Worm (Caenorhabditis elegans) whole organism, late embryonic: ENCODE measurements around the gene nhr-31.

Experiments
- K02D7.2 ChIP-seq: sonication (generic microtip); optimal IDR thresholded peaks from 2 replicates; lab custom pipeline; 2017; ENCODE audit warnings: mild to moderate bottlenecking, missing genetic modification characterization, missing compliant biosample characterization
- K09A11.1 ChIP-seq: sonication (generic microtip); optimal IDR thresholded peaks from 2 replicates; lab custom pipeline; 2017; ENCODE audit warnings: antibody characterized with exemption, mild to moderate bottlenecking, missing genetic modification characterization, missing compliant biosample characterization; ENCODE audit not compliant: insufficient read depth
- ama-1 ChIP-seq: fragments of 150-350 bp; optimal IDR thresholded peaks from 2 replicates; lab custom pipeline; 2014
- ceh-14 ChIP-seq: sonication (generic microtip); optimal IDR thresholded peaks from 2 replicates; lab custom pipeline; 2016; ENCODE audit warnings: missing genotype, missing genetic modification characterization, missing compliant biosample characterization
- ceh-18 ChIP-seq: sonication (generic microtip); optimal IDR thresholded peaks from 2 replicates; lab custom pipeline; 2016; ENCODE audit warnings: missing genetic modification characterization, missing compliant biosample characterization
- ceh-2 ChIP-seq: sonication (generic microtip); optimal IDR thresholded peaks from 2 replicates; lab custom pipeline; 2016; ENCODE audit warnings: missing genotype, missing genetic modification characterization, missing compliant biosample characterization
- ceh-22 ChIP-seq: sonication (generic microtip); optimal IDR thresholded peaks from 2 replicates; lab custom pipeline; 2017; ENCODE audit warnings: missing biosample characterization, missing genetic modification characterization
- ceh-24 ChIP-seq: sonication (generic microtip); optimal IDR thresholded peaks from 2 replicates; lab custom pipeline; 2016; ENCODE audit warnings: mild to moderate bottlenecking, missing genetic modification characterization, missing compliant biosample characterization
- ceh-31 ChIP-seq: sonication (generic microtip); optimal IDR thresholded peaks from 2 replicates; lab custom pipeline; 2016; ENCODE audit warnings: missing genetic modification characterization, missing compliant biosample characterization
- ceh-34 ChIP-seq: sonication (generic microtip); optimal IDR thresholded peaks from 2 replicates; lab custom pipeline; 2016; ENCODE audit warnings: mild to moderate bottlenecking, missing genetic modification characterization, missing compliant biosample characterization
- ceh-45 ChIP-seq: fragments of 200-800 bp; sonication (Bioruptor generic); IDR thresholded peaks from 2 replicates; pipeline ENCODE4 v1.3.6; 2022; ENCODE audit warnings: missing genetic modification reagents, missing genetic modification characterization, missing compliant biosample characterization
- ceh-48 ChIP-seq: sonication (generic microtip); optimal IDR thresholded peaks from 2 replicates; lab custom pipeline; 2016; ENCODE audit warnings: missing genetic modification characterization, inconsistent platforms, missing compliant biosample characterization
- ceh-9 ChIP-seq: sonication (generic microtip); optimal IDR thresholded peaks from 2 replicates; lab custom pipeline; 2016; ENCODE audit warnings: mild to moderate bottlenecking, missing genetic modification characterization, inconsistent platforms, missing compliant biosample characterization
- elt-2 ChIP-seq: sonication (generic microtip); optimal IDR thresholded peaks from 2 replicates; lab custom pipeline; 2016; ENCODE audit warnings: missing genetic modification reagents, missing genetic modification characterization, missing compliant biosample characterization
- eyg-1 ChIP-seq: sonication (generic microtip); optimal IDR thresholded peaks from 2 replicates; lab custom pipeline; 2016; ENCODE audit warnings: missing genotype, missing genetic modification characterization, missing compliant biosample characterization
- fax-1 ChIP-seq: sonication (generic microtip); optimal IDR thresholded peaks from 2 replicates; lab custom pipeline; 2016; ENCODE audit warnings: missing genotype, missing genetic modification characterization, missing compliant biosample characterization
- fkh-10 ChIP-seq: fragments of 150-350 bp; optimal IDR thresholded peaks from 2 replicates; lab custom pipeline; 2014; ENCODE audit warnings: missing biosample characterization, missing genetic modification reagents, missing genetic modification characterization
- hlh-15 ChIP-seq: sonication (generic microtip); optimal IDR thresholded peaks from 2 replicates; lab custom pipeline; 2016; ENCODE audit warnings: missing genetic modification characterization, missing compliant biosample characterization
- hlh-30 ChIP-seq: sonication (generic microtip); optimal IDR thresholded peaks from 2 replicates; lab custom pipeline; 2017; ENCODE audit warnings: antibody characterized with exemption, missing genetic modification characterization, missing compliant biosample characterization; ENCODE audit not compliant: insufficient read depth
- lin-11 ChIP-seq: fragments of 200-800 bp; sonication (Bioruptor generic); optimal IDR thresholded peaks from 2 replicates; lab custom pipeline; 2018; ENCODE audit warnings: mild to moderate bottlenecking, missing genetic modification characterization, missing compliant biosample characterization
- madf-2 ChIP-seq: sonication (generic microtip); optimal IDR thresholded peaks from 2 replicates; lab custom pipeline; 2017; ENCODE audit warnings: missing genetic modification characterization, missing compliant biosample characterization
- mec-3 ChIP-seq: sonication (generic microtip); optimal IDR thresholded peaks from 2 replicates; lab custom pipeline; 2016; ENCODE audit warnings: borderline replicate concordance, missing genetic modification characterization, missing compliant biosample characterization
- nhr-232 ChIP-seq: sonication (generic microtip); optimal IDR thresholded peaks from 2 replicates; lab custom pipeline; 2016; ENCODE audit warnings: missing genetic modification characterization, missing compliant biosample characterization
- npax-4 ChIP-seq: sonication (generic microtip); optimal IDR thresholded peaks from 2 replicates; lab custom pipeline; 2016; ENCODE audit warnings: missing genetic modification characterization, missing compliant biosample characterization
- pat-9 ChIP-seq: fragments of 200-800 bp; sonication (Bioruptor generic); optimal IDR thresholded peaks from 2 replicates; lab custom pipeline; 2018; ENCODE audit warnings: mild to moderate bottlenecking, missing genetic modification characterization, moderate library complexity, missing compliant biosample characterization
- pax-1 ChIP-seq: fragments of 150-350 bp; optimal IDR thresholded peaks from 2 replicates; lab custom pipeline; 2014; ENCODE audit warnings: missing biosample characterization, missing genetic modification characterization
- pqm-1 ChIP-seq: sonication (generic microtip); optimal IDR thresholded peaks from 2 replicates; lab custom pipeline; 2016; ENCODE audit warnings: missing genetic modification characterization, missing compliant biosample characterization
- pros-1 ChIP-seq: fragments of 150-350 bp; optimal IDR thresholded peaks from 2 replicates; lab custom pipeline; 2014; ENCODE audit warnings: missing biosample characterization, missing genetic modification reagents, missing genetic modification characterization
- ref-2 ChIP-seq: sonication (generic microtip); optimal IDR thresholded peaks from 2 replicates; lab custom pipeline; 2016; ENCODE audit warnings: missing genetic modification characterization, missing compliant biosample characterization
- sdc-2 ChIP-seq: sonication (generic microtip); optimal IDR thresholded peaks from 2 replicates; lab custom pipeline; 2016; ENCODE audit warnings: missing genotype, missing genetic modification characterization, missing compliant biosample characterization
- sox-2 ChIP-seq: fragments of 200-800 bp; sonication (Bioruptor generic); IDR thresholded peaks from 2 replicates; pipeline ENCODE4 v1.3.6; 2022; ENCODE audit warnings: missing genetic modification reagents, missing genetic modification characterization, missing compliant biosample characterization
- sox-4 ChIP-seq: sonication (generic microtip); optimal IDR thresholded peaks from 2 replicates; lab custom pipeline; 2017; ENCODE audit warnings: mild to moderate bottlenecking, missing genetic modification characterization, inconsistent platforms, missing compliant biosample characterization
- tbx-2 ChIP-seq: sonication (generic microtip); optimal IDR thresholded peaks from 2 replicates; lab custom pipeline; 2016; ENCODE audit warnings: missing genetic modification characterization, missing compliant biosample characterization
- unc-42 ChIP-seq: sonication (generic microtip); optimal IDR thresholded peaks from 2 replicates; lab custom pipeline; 2016; ENCODE audit warnings: missing genotype, missing genetic modification characterization, missing compliant biosample characterization
- unc-86 ChIP-seq: sonication (generic microtip); optimal IDR thresholded peaks from 2 replicates; lab custom pipeline; 2016; ENCODE audit warnings: missing genetic modification characterization, missing compliant biosample characterization
- zip-5 ChIP-seq: sonication (generic microtip); optimal IDR thresholded peaks from 2 replicates; lab custom pipeline; 2016; ENCODE audit warnings: missing genetic modification characterization, missing compliant biosample characterization

nhr-31 gene

DNA sequence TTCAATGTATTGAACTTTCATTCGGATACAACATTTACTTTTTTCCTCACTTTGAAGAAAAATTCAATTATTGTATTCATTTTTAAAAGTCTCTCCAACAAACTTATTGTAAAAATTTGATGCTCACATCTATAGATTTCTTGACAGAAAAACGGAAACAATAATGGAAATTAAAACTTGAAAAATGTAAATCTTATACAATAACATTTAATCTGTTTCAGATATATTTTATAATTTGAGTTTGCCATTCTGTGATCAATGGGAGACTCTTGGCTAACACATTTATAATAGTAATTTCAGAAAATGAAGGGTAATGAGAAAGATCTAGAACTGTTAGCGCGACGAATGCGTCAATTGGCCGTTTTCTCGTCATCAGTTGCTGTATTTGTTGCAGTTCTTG, 40.9 kb downstream of the nhr-31 start, which contains the start of gene col-115:
Gene col-115 (plus strand): TSS at position 301 of the 400 bp plus-strand sequence.
- TF ChIP-seq sdc-2 (tag; lab: Kevin White, UChicago) (no peak), eyg-1 (tag; lab: Kevin White, UChicago) (no peak), sox-2 (GFP tag; lab: Robert Waterston, UW) (no peak), unc-42 (tag; lab: Kevin White, UChicago) (no peak), ref-2 (tag; lab: Kevin White, UChicago) (no peak), nhr-232 (no peak), hlh-15 (tag; lab: Kevin White, UChicago) (no peak), K09A11.1 (tag; lab: Kevin White, UChicago) (no peak), ceh-34 (tag; lab: Kevin White, UChicago) (no peak), hlh-30 (tag; lab: Kevin White, UChicago) (no peak), pros-1 (tag; lab: Kevin White, UChicago) (no peak), mec-3 (tag; lab: Kevin White, UChicago) (no peak), ceh-2 (no peak), ceh-31 (tag; lab: Kevin White, UChicago) (no peak), fkh-10 (no peak), ceh-14 (no peak), zip-5 (tag; lab: Kevin White, UChicago) (no peak)

DNA sequence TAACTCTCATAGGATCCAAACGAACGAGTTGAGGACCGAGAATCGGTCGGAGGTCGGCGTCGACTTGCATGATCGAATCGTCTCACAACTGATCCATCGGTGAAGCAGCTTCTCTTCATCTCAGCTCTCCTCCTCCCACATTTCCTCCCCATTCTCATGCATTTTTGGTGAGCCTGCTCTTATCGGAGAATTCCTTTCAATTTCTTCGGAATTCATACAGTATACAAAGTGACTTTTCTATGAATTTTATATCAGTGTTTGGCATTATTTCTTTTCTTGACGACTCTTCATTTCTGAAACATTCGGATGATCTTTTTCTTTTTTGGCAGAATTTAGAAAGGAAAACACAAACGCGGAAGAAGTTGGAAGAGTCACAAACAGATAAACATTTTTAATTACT, 42.2 kb downstream of the nhr-31 start, which contains the start of gene mec-17:
Gene mec-17 (minus strand): TSS at position 101 of the 400 bp plus-strand sequence.
- TF ChIP-seq lin-11 (tag; lab: Kevin White, UChicago) (no peak), ceh-24 (tag; lab: Kevin White, UChicago) (no peak), pat-9 (tag; lab: Kevin White, UChicago) (no peak), K02D7.2 (tag; lab: Kevin White, UChicago) (no peak), pax-1 (tag; lab: Kevin White, UChicago) (no peak), sox-2 (GFP tag; lab: Robert Waterston, UW) (no peak), elt-2 (tag; lab: Kevin White, UChicago) (no peak), ceh-34 (tag; lab: Kevin White, UChicago) (no peak), ceh-22 (no peak), tbx-2 (tag; lab: Kevin White, UChicago) (no peak), pros-1 (tag; lab: Kevin White, UChicago) (no peak), ceh-18 (tag; lab: Kevin White, UChicago) (no peak), madf-2 (tag; lab: Kevin White, UChicago) (no peak)
- TF ChIP-seq, all 69 proteins: peak for 0

DNA sequence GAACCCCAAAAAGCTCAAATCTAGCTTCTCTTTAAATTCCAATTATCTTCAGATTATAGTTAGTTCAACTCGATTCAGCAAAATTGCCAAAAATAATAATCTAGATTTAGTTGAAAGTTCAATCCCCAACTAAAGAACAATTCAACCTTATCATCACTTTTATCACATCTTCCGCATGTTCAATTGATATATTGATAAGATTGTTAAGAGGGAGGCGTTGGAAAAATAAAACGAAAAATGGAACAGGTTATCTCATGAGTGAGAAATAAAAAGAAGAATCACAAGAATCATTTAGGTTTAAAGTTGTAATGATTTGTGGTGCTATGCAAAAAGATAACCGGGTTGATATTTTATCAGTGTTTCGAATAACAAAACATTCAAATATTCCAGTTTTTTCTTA, 43.6 kb downstream of the nhr-31 start:
- no peak for TF ChIP-seq ceh-9
- no peak for TF ChIP-seq npax-4
- TF ChIP-seq elt-2 (tag; lab: Kevin White, UChicago) = peak; percentile 84
- no peak for TF ChIP-seq eyg-1 (tag; lab: Kevin White, UChicago)

DNA sequence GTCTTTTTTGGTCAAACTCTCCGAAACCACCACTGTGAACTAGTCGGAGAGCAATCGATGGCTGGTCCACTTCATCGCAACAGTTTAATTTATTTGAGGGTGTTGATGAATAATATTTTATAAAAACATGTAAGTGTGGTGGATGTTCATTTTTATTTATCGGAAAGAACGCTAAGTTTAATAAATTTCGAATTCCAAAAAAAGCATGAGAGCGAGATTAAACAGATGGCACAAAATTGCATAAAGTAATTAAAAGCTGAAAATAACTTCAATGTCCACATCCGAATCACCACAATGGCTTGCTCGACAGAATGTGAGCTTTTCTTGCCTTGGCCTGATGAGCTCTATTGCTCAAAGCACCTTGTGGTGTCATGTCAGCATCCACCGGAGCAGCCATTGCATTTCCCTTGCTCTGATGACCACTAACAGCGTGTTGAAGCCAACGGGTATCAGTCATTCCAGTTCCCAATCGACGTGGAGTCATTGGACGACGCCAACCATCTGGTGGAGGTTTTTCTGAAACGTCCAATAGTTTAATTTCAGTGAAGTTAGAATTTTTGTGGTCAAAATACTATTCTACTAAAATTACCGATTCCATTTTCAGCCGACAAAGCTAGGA, 45.5 kb downstream of the nhr-31 start:
- TF ChIP-seq ama-1 = peak; percentile 13
- TF ChIP-seq ceh-45 = no peak

DNA sequence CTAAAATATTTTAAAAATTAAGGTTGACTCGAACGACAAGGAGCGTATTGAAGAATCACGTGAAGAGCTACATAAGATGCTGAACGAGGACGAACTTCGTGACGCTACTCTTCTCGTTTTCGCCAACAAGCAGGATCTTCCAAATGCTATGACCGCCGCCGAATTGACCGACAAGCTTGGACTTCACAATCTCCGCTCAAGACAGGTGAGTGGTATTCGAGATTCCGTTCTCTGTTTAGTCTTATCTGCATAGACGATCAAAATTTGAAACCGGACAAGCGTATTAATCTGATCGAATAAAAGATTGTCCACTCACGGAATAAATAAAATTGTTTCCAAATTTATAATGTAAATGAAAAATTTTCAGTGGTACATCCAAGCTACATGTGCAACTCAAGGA, 46.3 kb downstream of the nhr-31 start:
- TF ChIP-seq ceh-2 (no peak), hlh-15 (tag; lab: Kevin White, UChicago) (no peak), ceh-48 (tag; lab: Kevin White, UChicago) (no peak), pqm-1 (tag; lab: Kevin White, UChicago) (no peak), fax-1 (tag; lab: Kevin White, UChicago) (no peak), madf-2 (tag; lab: Kevin White, UChicago) (no peak), unc-86 (no peak), sox-4 (no peak), zip-5 (tag; lab: Kevin White, UChicago) (no peak)
